Fruit fly (Drosophila melanogaster) whole organism, prepupa: ENCODE results near the gene CG6908.

Source experiments
- CG15336 ChIP-seq: fragments of 200-800 bp; sonication (Bioruptor generic); IDR thresholded peaks from 2 replicates; pipeline ENCODE4 v1.3.6; 2022; ENCODE audit warnings: missing biosample characterization, missing genetic modification characterization
- Eip75B ChIP-seq: fragments of 200-800 bp; sonication (Bioruptor generic); optimal IDR thresholded peaks from 3 replicates; lab custom pipeline; 2016; ENCODE audit warnings: missing biosample characterization, missing genetic modification characterization
- Ets96B ChIP-seq: fragments of 200-800 bp; optimal IDR thresholded peaks from 2 replicates; lab custom pipeline; 2019; ENCODE audit warnings: missing biosample characterization, mild to moderate bottlenecking, missing genetic modification characterization, moderate library complexity
- Hr39 ChIP-seq: fragments of 200-800 bp; sonication (Bioruptor generic); optimal IDR thresholded peaks from 2 replicates; lab custom pipeline; 2016; ENCODE audit warnings: missing biosample characterization, missing genetic modification characterization
- Sox102F ChIP-seq: fragments of 200-800 bp; sonication (Bioruptor generic); optimal IDR thresholded peaks from 2 replicates; lab custom pipeline; 2016; ENCODE audit warnings: missing biosample characterization, mild to moderate bottlenecking, missing genetic modification characterization
- acj6 ChIP-seq: fragments of 200-800 bp; sonication (Bioruptor generic); optimal IDR thresholded peaks from 3 replicates; lab custom pipeline; 2016; ENCODE audit warnings: missing biosample characterization, missing genetic modification characterization
- dsx ChIP-seq: fragments of 200-800 bp; optimal IDR thresholded peaks from 3 replicates; lab custom pipeline; 2019; ENCODE audit warnings: missing biosample characterization, mild to moderate bottlenecking, missing genetic modification characterization, moderate library complexity; ENCODE audit not compliant: poor library complexity, severe bottlenecking
- pdm3 ChIP-seq: fragments of 200-800 bp; sonication (Bioruptor generic); optimal IDR thresholded peaks from 3 replicates; lab custom pipeline; 2016; ENCODE audit warnings: missing biosample characterization, missing genetic modification characterization
- svp ChIP-seq: fragments of 200-800 bp; sonication (Bioruptor generic); peaks from one replicate; lab custom pipeline; 2016; ENCODE audit warnings: missing biosample characterization, missing genetic modification characterization

DNA sequence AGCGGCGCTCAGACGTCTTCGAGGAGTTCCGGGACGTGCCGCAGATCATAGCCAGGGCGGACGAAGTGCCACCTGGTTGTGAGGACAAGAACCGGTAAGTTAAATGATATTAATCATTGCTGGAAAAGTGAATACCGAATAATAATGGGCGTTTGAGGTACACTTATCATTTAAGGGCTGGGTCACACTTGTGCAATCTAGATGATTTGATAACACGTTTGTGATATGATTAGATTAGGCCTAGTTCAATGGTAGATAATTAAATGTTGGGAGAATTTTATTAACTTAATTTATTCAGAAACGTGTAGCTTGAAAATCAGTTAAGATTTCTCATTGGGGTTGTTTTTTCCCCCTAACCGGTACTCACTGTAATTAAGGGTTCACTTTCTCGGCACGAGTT lies 19.0 kb downstream of the CG6908 start:
- no peak for TF ChIP-seq Eip75B (GFP tag; lab: Kevin White, UChicago)
- no peak for TF ChIP-seq CG15336 (GFP tag; lab: Robert Waterston, UW)
- no peak for TF ChIP-seq pdm3 (GFP tag; lab: Kevin White, UChicago)
- no peak for TF ChIP-seq svp (GFP tag; lab: Kevin White, UChicago)
- no peak for TF ChIP-seq Ets96B (tag; lab: Kevin White, UChicago)
- no peak for TF ChIP-seq dsx
- TF ChIP-seq Sox102F (GFP tag; lab: Kevin White, UChicago) = no peak
- TF ChIP-seq Hr39 (GFP tag; lab: Kevin White, UChicago) = no peak
- TF ChIP-seq acj6 (GFP tag; lab: Kevin White, UChicago) = no peak
